Worm (Caenorhabditis elegans): Measurements from ENCODE around the gene hlh-3.

- TF ChIP-seq cebp-1 (GFP tag; IDR thresholded peaks at IDR 0.05) (no peak), cebp-1 (tag; optimal IDR thresholded peaks at IDR 0.05) (no peak), F49E8.2 (tag; optimal IDR thresholded peaks at IDR 0.05; ENCODE audit: insufficient read depth) (no peak), lin-35 (GFP tag; optimal IDR thresholded peaks at IDR 0.05) (no peak), unc-130 (GFP tag; optimal IDR thresholded peaks at IDR 0.05) (no peak), dpl-1 (GFP tag; optimal IDR thresholded peaks at IDR 0.05) (no peak), zfh-2 (GFP tag; conservative IDR thresholded peaks at IDR 0.05) (no peak), F57A8.1 (GFP tag; optimal IDR thresholded peaks at IDR 0.05) (no peak), nfya-1 (tag; optimal IDR thresholded peaks at IDR 0.05; ENCODE audit: borderline replicate concordance, insufficient read depth) (no peak), nhr-120 (GFP tag; IDR thresholded peaks at IDR 0.05) (no peak), unc-62 (GFP tag; optimal IDR thresholded peaks at IDR 0.05) (no peak), aptf-3 (GFP tag; IDR thresholded peaks at IDR 0.05) (no peak)
Observed at ce11 chrII:9093584-9093983, 7.2 kb downstream of the hlh-3 start, which contains the start of gene C07H4.1.
